Fruit fly (Drosophila melanogaster): Measurements from ENCODE around the gene Rpt4.

The Rpt4 gene

DNA sequence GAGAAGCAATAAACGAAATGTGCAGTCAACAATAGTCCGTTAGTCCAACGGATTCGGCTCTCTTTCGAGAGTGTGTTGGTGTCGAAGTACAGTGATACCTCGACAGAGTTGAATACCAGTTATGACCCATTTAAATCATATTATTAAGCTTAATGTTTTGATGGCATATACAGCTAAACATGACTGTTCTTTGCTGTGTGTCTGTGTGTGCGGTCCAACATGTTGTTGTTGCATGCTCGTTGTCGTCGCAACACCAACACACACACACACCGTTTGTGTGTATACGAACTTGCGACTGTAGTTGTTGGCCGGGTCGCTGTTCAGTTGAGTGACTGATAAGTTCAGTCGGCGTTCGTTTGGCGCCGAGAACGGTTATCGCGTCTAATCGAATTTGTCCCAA is 17.8 kb upstream of the Rpt4 start, which contains the start of gene CG15894:
TSS of gene CG15894 (plus strand) at position 361 of the 400 bp plus-strand sequence.
- TF ChIP-seq ss (GFP tag; optimal IDR thresholded peaks at IDR 0.05), result no peak
- TF ChIP-seq CG34406 (GFP tag; optimal IDR thresholded peaks at IDR 0.05), result no peak
- TF ChIP-seq vri (GFP tag; optimal IDR thresholded peaks at IDR 0.05), result no peak
- peak; percentile 32 for TF ChIP-seq CG32006 (GFP tag; optimal IDR thresholded peaks at IDR 0.05)
- no peak for TF ChIP-seq CG6808 (GFP tag; optimal IDR thresholded peaks at IDR 0.05)
- peak; percentile 28 for TF ChIP-seq Met (GFP tag; optimal IDR thresholded peaks at IDR 0.05)
- TF ChIP-seq Hr39 (GFP tag; optimal IDR thresholded peaks at IDR 0.05), result peak; percentile 3
- peak; percentile 36; the same call in 1 of the 3 replicates for TF ChIP-seq eg (GFP tag; IDR thresholded peaks at IDR 0.05)
- TF ChIP-seq CG1621 (tag; optimal IDR thresholded peaks at IDR 0.05), result no peak
- no peak for TF ChIP-seq Eip75B (GFP tag; optimal IDR thresholded peaks at IDR 0.05)
- TF ChIP-seq Hr38 (GFP tag; optimal IDR thresholded peaks at IDR 0.05), result no peak
- peak; percentile 22 for TF ChIP-seq CG3919 (GFP tag; optimal IDR thresholded peaks at IDR 0.05)
- TF ChIP-seq Ets21C (GFP tag; optimal IDR thresholded peaks at IDR 0.05), result no peak
- TF ChIP-seq CG10669 (GFP tag; optimal IDR thresholded peaks at IDR 0.05), result no peak
- TF ChIP-seq CG10631 (GFP tag; optimal IDR thresholded peaks at IDR 0.05), result no peak
- TF ChIP-seq Eip78C (GFP tag), result peak; percentile 73
- no peak for TF ChIP-seq net (GFP tag; optimal IDR thresholded peaks at IDR 0.05)
- no peak for TF ChIP-seq Sox14 (GFP tag; optimal IDR thresholded peaks at IDR 0.05)
- peak; percentile 15 for TF ChIP-seq Sox102F (GFP tag; optimal IDR thresholded peaks at IDR 0.05)
- TF ChIP-seq esn (GFP tag; optimal IDR thresholded peaks at IDR 0.05), result peak; percentile 21
- no peak for TF ChIP-seq Sox15 (GFP tag; optimal IDR thresholded peaks at IDR 0.05)
- no peak for TF ChIP-seq acj6 (GFP tag; optimal IDR thresholded peaks at IDR 0.05)
- TF ChIP-seq CG11762 (GFP tag; optimal IDR thresholded peaks at IDR 0.05; ENCODE audit: insufficient read depth), result no peak
- peak; percentile 0 for TF ChIP-seq Hr4 (GFP tag; optimal IDR thresholded peaks at IDR 0.05)
- TF ChIP-seq Gug (GFP tag; IDR thresholded peaks at IDR 0.05), result no peak
- peak; percentile 39 for TF ChIP-seq svp (GFP tag)
- no peak for TF ChIP-seq lz (GFP tag; optimal IDR thresholded peaks at IDR 0.05)
- peak; percentile 15 for TF ChIP-seq pdm3 (GFP tag; optimal IDR thresholded peaks at IDR 0.05)
- no peak for TF ChIP-seq OdsH (GFP tag; optimal IDR thresholded peaks at IDR 0.05)
- 0 out of 3 replicates have a peak, but pooled peaks have one; percentile 44 for TF ChIP-seq CG6163 (GFP tag; IDR thresholded peaks at IDR 0.05)
- TF ChIP-seq CG9139 (GFP tag; optimal IDR thresholded peaks at IDR 0.05), result no peak

dm6 chrX:6305317-6305716 is 14.3 kb upstream of the Rpt4 start:
- no peak for TF ChIP-seq dac (GFP tag; optimal IDR thresholded peaks at IDR 0.05)
- peak; percentile 41 for TF ChIP-seq Smox (GFP tag; optimal IDR thresholded peaks at IDR 0.05)
- peak; percentile 52 for TF ChIP-seq topi (GFP tag; optimal IDR thresholded peaks at IDR 0.05)
- peak; percentile 53 for TF ChIP-seq Hr39 (GFP tag; optimal IDR thresholded peaks at IDR 0.05)
- peak; percentile 37 for TF ChIP-seq CG32006 (GFP tag; optimal IDR thresholded peaks at IDR 0.05)
- TF ChIP-seq CG34406 (GFP tag; optimal IDR thresholded peaks at IDR 0.05), result peak; percentile 13
- TF ChIP-seq Sox102F (GFP tag; optimal IDR thresholded peaks at IDR 0.05), result peak; percentile 22
- TF ChIP-seq CG31627 (GFP tag; optimal IDR thresholded peaks at IDR 0.05), result peak; percentile 26
- TF ChIP-seq fd85E (GFP tag; optimal IDR thresholded peaks at IDR 0.05), result no peak
- no peak for TF ChIP-seq Gug (GFP tag; IDR thresholded peaks at IDR 0.05)
- TF ChIP-seq cyc (GFP tag; optimal IDR thresholded peaks at IDR 0.05), result peak; percentile 38
- no peak for TF ChIP-seq CG6854 (GFP tag; optimal IDR thresholded peaks at IDR 0.05)
- TF ChIP-seq CG10669 (GFP tag; optimal IDR thresholded peaks at IDR 0.05), result no peak
- peak; percentile 54 for TF ChIP-seq OdsH (GFP tag; optimal IDR thresholded peaks at IDR 0.05)
- TF ChIP-seq CG11762 (GFP tag; optimal IDR thresholded peaks at IDR 0.05; ENCODE audit: insufficient read depth), result no peak
- no peak for TF ChIP-seq CG8632 (GFP tag; optimal IDR thresholded peaks at IDR 0.05)
- TF ChIP-seq Ets21C (GFP tag; optimal IDR thresholded peaks at IDR 0.05), result peak; percentile 13
- TF ChIP-seq CG8319 (GFP tag; optimal IDR thresholded peaks at IDR 0.05), result no peak
- TF ChIP-seq Lpt (GFP tag; optimal IDR thresholded peaks at IDR 0.05), result peak; percentile 51
- peak; percentile 26 for TF ChIP-seq acj6 (GFP tag; optimal IDR thresholded peaks at IDR 0.05)
- no peak for TF ChIP-seq Ets96B (tag; optimal IDR thresholded peaks at IDR 0.05)
- TF ChIP-seq CG1621 (tag; optimal IDR thresholded peaks at IDR 0.05), result no peak
- 0 out of 3 replicates have a peak, but pooled peaks have one; percentile 9 for TF ChIP-seq eg (GFP tag; IDR thresholded peaks at IDR 0.05)
- no peak for TF ChIP-seq Eip93F (GFP tag; optimal IDR thresholded peaks at IDR 0.05)
- peak; percentile 42 for TF ChIP-seq Eip75B (GFP tag; optimal IDR thresholded peaks at IDR 0.05)
- no peak for TF ChIP-seq CG8119 (GFP tag; IDR thresholded peaks at IDR 0.05)
- TF ChIP-seq CG3919 (GFP tag; optimal IDR thresholded peaks at IDR 0.05), result peak; percentile 54
- TF ChIP-seq Hr38 (GFP tag; optimal IDR thresholded peaks at IDR 0.05), result no peak
- TF ChIP-seq CG6276 (GFP tag; optimal IDR thresholded peaks at IDR 0.05), result peak; percentile 9
- no peak for TF ChIP-seq Sox15 (GFP tag; optimal IDR thresholded peaks at IDR 0.05)
- peak; percentile 26; the same call in 1 of the 3 replicates for TF ChIP-seq CG6163 (GFP tag; IDR thresholded peaks at IDR 0.05)
- TF ChIP-seq CG11902 (GFP tag; optimal IDR thresholded peaks at IDR 0.05), result peak; percentile 3
- TF ChIP-seq CG7368 (GFP tag; optimal IDR thresholded peaks at IDR 0.05), result no peak
- TF ChIP-seq Met (GFP tag; optimal IDR thresholded peaks at IDR 0.05), result peak; percentile 63
- TF ChIP-seq CG11294 (GFP tag; IDR thresholded peaks at IDR 0.05), result no peak
- TF ChIP-seq vri (GFP tag; optimal IDR thresholded peaks at IDR 0.05), result peak; percentile 34

Measured in whole organism, prepupa.